Fruit fly (Drosophila melanogaster): Measurements from ENCODE around the gene Nepl15.

Nepl15 gene

DNA sequence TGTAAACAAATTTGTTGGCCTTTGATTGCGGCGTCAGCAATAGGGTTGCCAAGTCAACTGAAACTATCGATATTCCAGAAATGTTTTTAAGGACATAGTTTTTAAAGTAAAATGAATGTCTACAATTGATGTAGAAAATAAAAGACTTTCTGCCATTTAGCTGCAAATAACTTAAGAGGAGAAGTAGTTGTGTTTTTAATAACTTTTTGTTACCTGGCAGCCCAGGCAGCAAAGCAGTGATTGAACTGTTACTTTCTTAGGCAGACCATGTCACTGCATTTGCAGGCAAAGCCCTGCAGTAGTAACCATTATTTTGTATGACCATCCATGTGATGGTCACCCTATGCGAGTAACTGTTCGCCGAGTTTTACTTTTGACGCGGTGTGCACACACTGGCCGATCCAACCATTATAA is 15.4 kb downstream of the Nepl15 start, which contains the start of the genes rumi, CG7029 and Usp12-46 (continued):
- TF ChIP-seq Ravus (GFP tag; IDR thresholded peaks at IDR 0.05) (peak; percentile 30), run (tag; optimal IDR thresholded peaks at IDR 0.05) (peak; percentile 56), CG33557 (GFP tag; optimal IDR thresholded peaks at IDR 0.05) (peak; percentile 84), NC2α (GFP tag; optimal IDR thresholded peaks at IDR 0.05) (peak; percentile 71), cas (GFP tag; IDR thresholded peaks at IDR 0.05) (peak; percentile 63; the same call in 1 of the 2 replicates), CG31441 (GFP tag; IDR thresholded peaks at IDR 0.05) (peak; percentile 94), h (optimal IDR thresholded peaks at IDR 0.05) (no peak), Adf1 (GFP tag; IDR thresholded peaks at IDR 0.05) (peak; percentile 41; the same call in 1 of the 2 replicates), amos (GFP tag; IDR thresholded peaks at IDR 0.05; ENCODE audit: partially characterized antibody) (peak; percentile 72), CG3065 (GFP tag; optimal IDR thresholded peaks at IDR 0.05) (peak; percentile 74), CG9727 (GFP tag; optimal IDR thresholded peaks at IDR 0.05) (peak; percentile 86), CG3407 (GFP tag; optimal IDR thresholded peaks at IDR 0.05) (peak; percentile 72), MBD-R2 (GFP tag; IDR thresholded peaks at IDR 0.05) (peak; percentile 92), CG13424 (tag; optimal IDR thresholded peaks at IDR 0.05) (peak; percentile 90), CG9797 (GFP tag; optimal IDR thresholded peaks at IDR 0.05) (peak; percentile 41), nau (GFP tag; optimal IDR thresholded peaks at IDR 0.05) (no peak), pum (GFP tag; optimal IDR thresholded peaks at IDR 0.05) (peak; percentile 89), CG15269 (tag; optimal IDR thresholded peaks at IDR 0.05) (peak; percentile 86), ase (GFP tag; IDR thresholded peaks at IDR 0.05) (peak; percentile 81), hbn (GFP tag; IDR thresholded peaks at IDR 0.05; ENCODE audit: partially characterized antibody) (peak; percentile 75), Xrp1 (GFP tag; IDR thresholded peaks at IDR 0.05) (peak; percentile 88), Side (GFP tag; optimal IDR thresholded peaks at IDR 0.05) (peak; percentile 91), Dip3 (GFP tag; optimal IDR thresholded peaks at IDR 0.05) (peak; percentile 92), nmo (GFP tag; optimal IDR thresholded peaks at IDR 0.05) (peak; percentile 93), usp (GFP tag; optimal IDR thresholded peaks at IDR 0.05) (no peak), CG6272 (GFP tag; IDR thresholded peaks at IDR 0.05) (peak; percentile 76), eve (GFP tag; optimal IDR thresholded peaks at IDR 0.05) (no peak), CG30403 (GFP tag; optimal IDR thresholded peaks at IDR 0.05) (peak; percentile 91), Optix (GFP tag; IDR thresholded peaks at IDR 0.05) (peak; percentile 81), CG12155 (GFP tag; optimal IDR thresholded peaks at IDR 0.05) (peak; percentile 88), Dp (GFP tag; optimal IDR thresholded peaks at IDR 0.05) (peak; percentile 44), dimm (GFP tag; IDR thresholded peaks at IDR 0.05) (no peak), ap (GFP tag; IDR thresholded peaks at IDR 0.05) (peak; percentile 67), gem (tag; optimal IDR thresholded peaks at IDR 0.05) (peak; percentile 92), ind (GFP tag; optimal IDR thresholded peaks at IDR 0.05) (peak; percentile 88), NFAT (GFP tag; IDR thresholded peaks at IDR 0.05) (peak; percentile 84), twi (tag; optimal IDR thresholded peaks at IDR 0.05) (peak; percentile 80), CG6813 (GFP tag; optimal IDR thresholded peaks at IDR 0.05) (peak; percentile 51), PHDP (tag; optimal IDR thresholded peaks at IDR 0.05) (peak; percentile 85), CG10462 (GFP tag; optimal IDR thresholded peaks at IDR 0.05) (peak; percentile 73), CG18262 (tag; optimal IDR thresholded peaks at IDR 0.05) (peak; percentile 83), CG4730 (GFP tag; IDR thresholded peaks at IDR 0.05) (peak; percentile 71), inv (GFP tag; IDR thresholded peaks at IDR 0.05; ENCODE audit: partially characterized antibody) (peak; percentile 64), CG17361 (GFP tag; IDR thresholded peaks at IDR 0.05) (peak; percentile 80), CG7745 (tag; optimal IDR thresholded peaks at IDR 0.05) (no peak), CG7839 (tag; optimal IDR thresholded peaks at IDR 0.05) (peak; percentile 85), cad (GFP tag; optimal IDR thresholded peaks at IDR 0.05) (no peak), YL-1 (GFP tag; optimal IDR thresholded peaks at IDR 0.05) (peak; percentile 70), CG7556 (GFP tag; optimal IDR thresholded peaks at IDR 0.05) (peak; percentile 75), CG17612 (GFP tag; IDR thresholded peaks at IDR 0.05) (peak; percentile 62; the same call in 1 of the 2 replicates), CG14667 (GFP tag; IDR thresholded peaks at IDR 0.05) (peak; percentile 59; the same call in 1 of the 2 replicates), CG1832 (GFP tag; optimal IDR thresholded peaks at IDR 0.05) (no peak)
